Worm (Caenorhabditis elegans) whole organism, L1 larva: ENCODE results near the gene ZK1058.3.

Experiments
- C34B4.2 ChIP-seq: sonication (generic microtip); optimal IDR thresholded peaks from 2 replicates; lab custom pipeline; 2017; ENCODE audit warnings: mild to moderate bottlenecking, missing genetic modification characterization, missing compliant biosample characterization
- Y116A8C.19 ChIP-seq: sonication (generic microtip); optimal IDR thresholded peaks from 2 replicates; lab custom pipeline; 2016; ENCODE audit warnings: missing compliant biosample characterization, missing genetic modification characterization, borderline replicate concordance
- aha-1 ChIP-seq: fragments of 150-350 bp; optimal IDR thresholded peaks from 2 replicates; lab custom pipeline; 2014; ENCODE audit warnings: missing biosample characterization, missing genetic modification characterization
- alr-1 ChIP-seq: fragments of 200-800 bp; sonication (Bioruptor generic); optimal IDR thresholded peaks from 2 replicates; lab custom pipeline; 2018; ENCODE audit warnings: borderline replicate concordance, mild to moderate bottlenecking, missing genetic modification characterization, missing compliant biosample characterization
- aly-2 ChIP-seq: fragments of 150-350 bp; optimal IDR thresholded peaks from 2 replicates; lab custom pipeline; 2014; ENCODE audit warnings: missing biosample characterization, missing genetic modification characterization
- ama-1 ChIP-seq: fragments of 150-350 bp; optimal IDR thresholded peaks from 2 replicates; lab custom pipeline; 2014
- ceh-8 ChIP-seq: fragments of 200-800 bp; sonication (Bioruptor generic); optimal IDR thresholded peaks from 2 replicates; lab custom pipeline; 2018; ENCODE audit warnings: mild to moderate bottlenecking, missing genetic modification characterization, moderate library complexity, missing compliant biosample characterization
- ceh-82 ChIP-seq, 3 experiments: fragments of 150-350 bp in 1 of 3; sonication (generic microtip) in 2 of 3; optimal IDR thresholded peaks; 2 replicates each; lab custom pipeline; 2014 to 2017; ENCODE audit warnings: missing biosample characterization in 3 of 3, missing genetic modification characterization in 3 of 3
- ceh-88 ChIP-seq: fragments of 200-800 bp; sonication (Bioruptor generic); IDR thresholded peaks from 2 replicates; pipeline ENCODE4 v1.3.6; 2022; ENCODE audit warnings: missing genetic modification characterization, missing compliant biosample characterization
- ceh-90 ChIP-seq: sonication (generic microtip); optimal IDR thresholded peaks from 2 replicates; lab custom pipeline; 2016; ENCODE audit warnings: missing genetic modification characterization, missing compliant biosample characterization
- ces-1 ChIP-seq: fragments of 150-350 bp; optimal IDR thresholded peaks from 2 replicates; lab custom pipeline; 2014; ENCODE audit warnings: missing biosample characterization, missing genetic modification reagents, missing genetic modification characterization
- dpl-1 ChIP-seq, 3 experiments: fragments of 150-350 bp in 2 of 3; sonication (generic microtip) in 1 of 3; optimal IDR thresholded peaks; 2 replicates each; lab custom pipeline; 2014 to 2017; ENCODE audit warnings: missing biosample characterization in 3 of 3, missing genetic modification characterization in 3 of 3, missing genetic modification reagents in 3 of 3
- dsc-1 ChIP-seq: sonication (generic microtip); optimal IDR thresholded peaks from 2 replicates; lab custom pipeline; 2016; ENCODE audit warnings: mild to moderate bottlenecking, missing genetic modification characterization, missing compliant biosample characterization
- efl-1 ChIP-seq, 4 experiments: fragments of 150-350 bp; optimal IDR thresholded peaks in 3 of 4; peaks in 1 of 4; 1 replicate in 1 of 4; 2 replicates in 3 of 4; lab custom pipeline; 2014; ENCODE audit warnings: missing biosample characterization in 2 of 4, missing genetic modification characterization in 2 of 4, missing genetic modification reagents in 2 of 4
- egl-27 ChIP-seq, 2 experiments: fragments of 150-350 bp in 1 of 2; sonication (generic microtip); optimal IDR thresholded peaks; 3 replicates each; lab custom pipeline; 2017 to 2018; ENCODE audit warnings: missing biosample characterization in 2 of 2, missing genetic modification characterization in 2 of 2, missing genetic modification reagents in 2 of 2
- ets-5 ChIP-seq: fragments of 200-800 bp; sonication (Bioruptor generic); IDR thresholded peaks from 2 replicates; pipeline ENCODE4 v1.3.6; 2022; ENCODE audit warnings: missing genetic modification characterization, missing compliant biosample characterization
- fkh-8 ChIP-seq: sonication (generic microtip); optimal IDR thresholded peaks from 2 replicates; lab custom pipeline; 2016; ENCODE audit warnings: mild to moderate bottlenecking, missing genetic modification characterization, missing compliant biosample characterization
- fos-1 ChIP-seq: fragments of 150-350 bp; optimal IDR thresholded peaks from 2 replicates; lab custom pipeline; 2014; ENCODE audit warnings: missing biosample characterization, missing genetic modification characterization
- hlh-17 ChIP-seq: fragments of 200-800 bp; sonication (Bioruptor generic); optimal IDR thresholded peaks from 2 replicates; lab custom pipeline; 2018; ENCODE audit warnings: missing genetic modification characterization, mild to moderate bottlenecking, missing compliant biosample characterization, moderate library complexity, borderline replicate concordance
- irx-1 ChIP-seq: sonication (generic microtip); optimal IDR thresholded peaks from 2 replicates; lab custom pipeline; 2016; ENCODE audit warnings: missing genetic modification characterization, missing compliant biosample characterization
- isw-1 ChIP-seq: fragments of 200-800 bp; sonication (Bioruptor generic); IDR thresholded peaks from 2 replicates; pipeline ENCODE4 v1.3.6; 2022; ENCODE audit warnings: missing genetic modification characterization, missing compliant biosample characterization
- jun-1 ChIP-seq: fragments of 150-350 bp; optimal IDR thresholded peaks from 2 replicates; lab custom pipeline; 2014; ENCODE audit warnings: missing biosample characterization, missing genetic modification reagents, missing genetic modification characterization
- lin-13 ChIP-seq: fragments of 150-350 bp; optimal IDR thresholded peaks from 2 replicates; lab custom pipeline; 2014; ENCODE audit warnings: missing biosample characterization, missing genetic modification reagents, missing genetic modification characterization
- lin-15B ChIP-seq: fragments of 150-350 bp; sonication (generic microtip); optimal IDR thresholded peaks from 3 replicates; lab custom pipeline; 2014; ENCODE audit warnings: missing biosample characterization, missing genetic modification characterization
- lin-35 ChIP-seq, 2 experiments: fragments of 150-350 bp; optimal IDR thresholded peaks; 2 replicates each; lab custom pipeline; 2014; ENCODE audit warnings: missing biosample characterization in 2 of 2, missing genetic modification characterization in 2 of 2, missing genetic modification reagents in 2 of 2
- lin-39 ChIP-seq: fragments of 150-350 bp; optimal IDR thresholded peaks from 2 replicates; lab custom pipeline; 2014; ENCODE audit warnings: missing biosample characterization, missing genetic modification reagents, missing genetic modification characterization
- lir-3 ChIP-seq: sonication (generic microtip); optimal IDR thresholded peaks from 2 replicates; lab custom pipeline; 2016; ENCODE audit warnings: mild to moderate bottlenecking, missing genetic modification characterization, moderate library complexity, missing compliant biosample characterization; ENCODE audit not compliant: poor library complexity
- lsy-2 ChIP-seq, 2 experiments: fragments of 150-350 bp; optimal IDR thresholded peaks; 2 replicates each; lab custom pipeline; 2014; ENCODE audit warnings: missing biosample characterization in 2 of 2, missing genetic modification characterization in 2 of 2
- mab-9 ChIP-seq: fragments of 200-800 bp; sonication (Bioruptor generic); IDR thresholded peaks from 2 replicates; pipeline ENCODE4 v1.3.6; 2022; ENCODE audit warnings: missing genetic modification reagents, missing genetic modification characterization, missing compliant biosample characterization
- nhr-11 ChIP-seq: fragments of 150-350 bp; optimal IDR thresholded peaks from 2 replicates; lab custom pipeline; 2014; ENCODE audit warnings: missing biosample characterization, missing genetic modification characterization
- nhr-19 ChIP-seq: fragments of 200-800 bp; sonication (Bioruptor generic); conservative IDR thresholded peaks from 2 replicates; pipeline ENCODE4 v1.3.6; 2022; ENCODE audit warnings: missing genetic modification characterization, missing compliant biosample characterization
- nhr-20 ChIP-seq: sonication (generic microtip); optimal IDR thresholded peaks from 2 replicates; lab custom pipeline; 2016; ENCODE audit warnings: mild to moderate bottlenecking, missing genetic modification characterization, missing compliant biosample characterization
- nhr-28 ChIP-seq: fragments of 150-350 bp; optimal IDR thresholded peaks from 2 replicates; lab custom pipeline; 2014; ENCODE audit warnings: missing biosample characterization, missing genetic modification characterization
- nhr-47 ChIP-seq: sonication (generic microtip); optimal IDR thresholded peaks from 2 replicates; lab custom pipeline; 2016; ENCODE audit warnings: mild to moderate bottlenecking, missing genetic modification characterization, moderate library complexity, missing compliant biosample characterization
- nhr-71 ChIP-seq: sonication (generic microtip); optimal IDR thresholded peaks from 2 replicates; lab custom pipeline; 2016; ENCODE audit warnings: mild to moderate bottlenecking, missing genetic modification characterization, moderate library complexity, missing compliant biosample characterization
- nhr-76 ChIP-seq: sonication (generic microtip); optimal IDR thresholded peaks from 2 replicates; lab custom pipeline; 2017; ENCODE audit warnings: missing biosample characterization, missing genetic modification characterization
- nhr-84 ChIP-seq: sonication (generic microtip); optimal IDR thresholded peaks from 2 replicates; lab custom pipeline; 2017; ENCODE audit warnings: missing biosample characterization, missing genetic modification characterization
- nhr-85 ChIP-seq: sonication (generic microtip); peaks from one replicate; lab custom pipeline; 2016; ENCODE audit warnings: missing genetic modification characterization, inconsistent platforms, missing compliant biosample characterization
- nhr-90 ChIP-seq: sonication (generic microtip); optimal IDR thresholded peaks from 2 replicates; lab custom pipeline; 2016; ENCODE audit warnings: mild to moderate bottlenecking, missing genetic modification characterization, missing compliant biosample characterization; ENCODE audit not compliant: poor library complexity
- pag-3 ChIP-seq: sonication (generic microtip); optimal IDR thresholded peaks from 2 replicates; lab custom pipeline; 2017; ENCODE audit warnings: missing genetic modification characterization, mild to moderate bottlenecking, missing compliant biosample characterization, antibody characterized with exemption, borderline replicate concordance; ENCODE audit not compliant: insufficient read depth
- skn-1 ChIP-seq: fragments of 150-350 bp; optimal IDR thresholded peaks from 2 replicates; lab custom pipeline; 2014; ENCODE audit warnings: missing biosample characterization, missing genetic modification characterization
- snpc-4 ChIP-seq: fragments of 150-350 bp; optimal IDR thresholded peaks from 2 replicates; lab custom pipeline; 2014; ENCODE audit warnings: missing biosample characterization, missing genetic modification characterization
- snu-23 ChIP-seq: sonication (generic microtip); optimal IDR thresholded peaks from 2 replicates; lab custom pipeline; 2016; ENCODE audit warnings: missing genetic modification characterization, missing compliant biosample characterization
- sox-4 ChIP-seq: sonication (generic microtip); optimal IDR thresholded peaks from 2 replicates; lab custom pipeline; 2016; ENCODE audit warnings: missing genetic modification characterization, missing compliant biosample characterization
- swsn-7 ChIP-seq: sonication (generic microtip); optimal IDR thresholded peaks from 2 replicates; lab custom pipeline; 2016; ENCODE audit warnings: missing genetic modification characterization, missing compliant biosample characterization
- tbx-2 ChIP-seq: sonication (generic microtip); optimal IDR thresholded peaks from 2 replicates; lab custom pipeline; 2016; ENCODE audit warnings: missing genetic modification characterization, missing compliant biosample characterization
- tlp-1 ChIP-seq: fragments of 150-350 bp; optimal IDR thresholded peaks from 2 replicates; lab custom pipeline; 2014; ENCODE audit warnings: missing biosample characterization, missing genetic modification characterization
- unc-62 ChIP-seq: fragments of 150-350 bp; optimal IDR thresholded peaks from 2 replicates; lab custom pipeline; 2014; ENCODE audit warnings: missing biosample characterization, missing genetic modification reagents, missing genetic modification characterization
- vab-15 ChIP-seq: sonication (generic microtip); optimal IDR thresholded peaks from 2 replicates; lab custom pipeline; 2017; ENCODE audit warnings: missing genotype, mild to moderate bottlenecking, missing genetic modification characterization, missing compliant biosample characterization
- xbp-1 ChIP-seq: sonication (generic microtip); optimal IDR thresholded peaks from 2 replicates; lab custom pipeline; 2016; ENCODE audit warnings: missing genetic modification characterization, missing compliant biosample characterization
- zip-4 ChIP-seq: fragments of 200-800 bp; sonication (Bioruptor generic); optimal IDR thresholded peaks from 2 replicates; lab custom pipeline; 2018; ENCODE audit warnings: mild to moderate bottlenecking, missing genetic modification characterization, moderate library complexity, missing compliant biosample characterization
- ztf-11 ChIP-seq, 2 experiments: sonication (generic microtip); optimal IDR thresholded peaks; 2 replicates each; lab custom pipeline; 2016 to 2017; ENCODE audit warnings: missing genetic modification characterization in 2 of 2, missing biosample characterization in 1 of 2, missing compliant biosample characterization in 1 of 2
- ztf-4 ChIP-seq: fragments of 150-350 bp; optimal IDR thresholded peaks from 2 replicates; lab custom pipeline; 2014; ENCODE audit warnings: missing biosample characterization, missing genetic modification characterization

ZK1058.3 gene

DNA sequence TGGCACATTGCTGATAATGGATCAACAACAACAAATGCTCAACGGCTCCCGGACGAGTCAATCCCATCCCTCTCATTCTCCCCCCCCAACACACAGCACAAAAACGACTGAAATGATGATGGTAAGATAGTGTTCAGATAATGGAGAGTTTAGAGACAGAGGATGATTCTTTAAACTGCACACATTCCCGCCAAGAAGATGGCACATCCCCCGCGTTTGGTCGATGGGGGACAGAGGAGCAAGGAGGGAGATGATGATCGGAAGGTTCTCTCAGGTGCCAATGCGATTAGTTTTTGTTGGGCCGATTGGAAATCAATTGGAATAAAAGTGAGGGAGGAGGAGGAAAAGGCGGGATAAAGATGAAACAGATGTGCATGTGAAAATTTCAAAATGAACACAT, 8.8 kb downstream of the ZK1058.3 start (continued):
- peak in 2 of 3 experiments; percentile 18 to 27 for TF ChIP-seq dpl-1 (GFP tag; optimal IDR thresholded peaks at IDR 0.05; lab: Kevin White, UChicago)
- no peak for TF ChIP-seq unc-62 (GFP tag; lab: Kevin White, UChicago)
- no peak for TF ChIP-seq aha-1
- TF ChIP-seq ceh-88 (GFP tag; lab: Robert Waterston, UW): no peak
- peak in 1 of 2 experiments; percentile 30 for TF ChIP-seq lin-35 (GFP tag; optimal IDR thresholded peaks at IDR 0.05; lab: Kevin White, UChicago)
- TF ChIP-seq lir-3: no peak
- TF ChIP-seq egl-27 (tag; optimal IDR thresholded peaks at IDR 0.05; lab: Kevin White, UChicago): no peak
- no peak for TF ChIP-seq C34B4.2 (tag; lab: Kevin White, UChicago)
- no peak for TF ChIP-seq swsn-7 (tag; lab: Kevin White, UChicago)
- peak; percentile 25 for TF ChIP-seq snu-23
- no peak for TF ChIP-seq sox-4 (tag; lab: Kevin White, UChicago)
- TF ChIP-seq irx-1 (tag; lab: Kevin White, UChicago): no peak
- TF ChIP-seq ceh-82 (tag; optimal IDR thresholded peaks at IDR 0.05; lab: Kevin White, UChicago): no peak
- TF ChIP-seq dsc-1: peak; percentile 51
- no peak for TF ChIP-seq fkh-8
- no peak for TF ChIP-seq tlp-1
- TF ChIP-seq nhr-47 (tag; lab: Kevin White, UChicago): no peak
- TF ChIP-seq lin-39 (tag; lab: Kevin White, UChicago): no peak
- TF ChIP-seq vab-15 (tag; lab: Kevin White, UChicago): no peak
- no peak for TF ChIP-seq zip-4 (GFP tag; lab: Kevin White, UChicago)
- no peak for TF ChIP-seq nhr-20 (tag; lab: Kevin White, UChicago)
- TF ChIP-seq jun-1 (tag; lab: Kevin White, UChicago): no peak
- TF ChIP-seq nhr-90 (tag; lab: Kevin White, UChicago): no peak
- no peak for TF ChIP-seq nhr-11
- TF ChIP-seq aly-2 (tag; lab: Kevin White, UChicago): no peak
- no peak for TF ChIP-seq Y116A8C.19 (tag; lab: Kevin White, UChicago)
- TF ChIP-seq nhr-71 (tag; lab: Kevin White, UChicago): peak; percentile 61
- no peak for TF ChIP-seq skn-1 (tag; lab: Kevin White, UChicago)
- TF ChIP-seq nhr-84 (tag; lab: Kevin White, UChicago): no peak
- TF ChIP-seq snpc-4 (tag; lab: Kevin White, UChicago): no peak
- TF ChIP-seq ceh-90 (tag; lab: Kevin White, UChicago): no peak
- no peak for TF ChIP-seq lin-15B (tag; lab: Kevin White, UChicago)
- TF ChIP-seq hlh-17: no peak
- TF ChIP-seq ztf-4 (tag; lab: Kevin White, UChicago): no peak
- no peak for TF ChIP-seq fos-1 (tag; lab: Kevin White, UChicago)
- peak; percentile 9 to 44 for TF ChIP-seq efl-1 (optimal IDR thresholded peaks at IDR 0.05; lab: Kevin White, UChicago)
- peak; percentile 49 to 91 for TF ChIP-seq efl-1 (GFP tag; optimal IDR thresholded peaks at IDR 0.05 in 1 of 2; lab: Kevin White, UChicago)
- TF ChIP-seq isw-1 (GFP tag; lab: Robert Waterston, UW): no peak
- TF ChIP-seq ztf-11 (tag; optimal IDR thresholded peaks at IDR 0.05; lab: Kevin White, UChicago): no peak
- TF ChIP-seq mab-9 (GFP tag; lab: Robert Waterston, UW): no peak
- TF ChIP-seq ceh-8 (GFP tag; lab: Kevin White, UChicago): no peak
- no peak for TF ChIP-seq ets-5 (GFP tag; lab: Robert Waterston, UW)
- no peak for TF ChIP-seq nhr-76
- TF ChIP-seq ces-1 (GFP tag; lab: Kevin White, UChicago): no peak
- TF ChIP-seq lin-13 (GFP tag; lab: Kevin White, UChicago): no peak
- TF ChIP-seq pag-3 (tag; lab: Kevin White, UChicago): peak; percentile 92
- no peak for TF ChIP-seq alr-1
- no peak for TF ChIP-seq ama-1
- no peak for TF ChIP-seq nhr-85 (tag; lab: Kevin White, UChicago)
- TF ChIP-seq nhr-28: no peak
- TF ChIP-seq lsy-2 (tag; optimal IDR thresholded peaks at IDR 0.05; lab: Kevin White, UChicago): peak; percentile 15 to 38
- no peak for TF ChIP-seq tbx-2 (tag; lab: Kevin White, UChicago)
- TF ChIP-seq nhr-19 (GFP tag; lab: Robert Waterston, UW): peak; percentile 43; the same call in 1 of the 2 replicates
- TF ChIP-seq xbp-1 (tag; lab: Kevin White, UChicago): no peak
